Worm (Caenorhabditis elegans): ENCODE measurements around the gene skp-1.

skp-1 gene

ce11 chrV:11641298-11641787, 3.9 kb upstream of the skp-1 start:
- TF ChIP-seq unc-39 (tag; optimal IDR thresholded peaks at IDR 0.05): no peak
- TF ChIP-seq bed-3 (GFP tag; optimal IDR thresholded peaks at IDR 0.05): no peak
- peak; percentile 48 for TF ChIP-seq unc-120 (tag; optimal IDR thresholded peaks at IDR 0.05; ENCODE audit: poor library complexity, severe bottlenecking)
- TF ChIP-seq drap-1 (GFP tag; optimal IDR thresholded peaks at IDR 0.05): peak; percentile 38
- TF ChIP-seq mls-2 (tag; optimal IDR thresholded peaks at IDR 0.05): peak; percentile 57
- TF ChIP-seq nhr-76 (tag; optimal IDR thresholded peaks at IDR 0.05): no peak
- no peak for TF ChIP-seq ztf-11 (tag; optimal IDR thresholded peaks at IDR 0.05)
- peak; percentile 0 for TF ChIP-seq mep-1 (tag; optimal IDR thresholded peaks at IDR 0.05)
- peak; percentile 96 for TF ChIP-seq ces-1 (GFP tag; optimal IDR thresholded peaks at IDR 0.05)
- no peak for TF ChIP-seq elt-3 (tag; optimal IDR thresholded peaks at IDR 0.05)
- TF ChIP-seq nhr-28 (tag; optimal IDR thresholded peaks at IDR 0.05): no peak

ce11 chrV:11644166-11644565, 1.1 kb upstream of the skp-1 start, which contains the start of gene bir-1:
bir-1 (plus strand) TSS chrV:11644477.
- peak; percentile 30 for TF ChIP-seq nhr-237 (tag; optimal IDR thresholded peaks at IDR 0.05)
- peak; percentile 83 for TF ChIP-seq mep-1 (tag; optimal IDR thresholded peaks at IDR 0.05)
- TF ChIP-seq cnd-1 (tag; optimal IDR thresholded peaks at IDR 0.05): no peak
- no peak for TF ChIP-seq blmp-1 (tag; optimal IDR thresholded peaks at IDR 0.05)
- TF ChIP-seq hlh-1 (tag; optimal IDR thresholded peaks at IDR 0.05): peak; percentile 57
- TF ChIP-seq lin-32 (GFP tag; optimal IDR thresholded peaks at IDR 0.05): no peak
- TF ChIP-seq unc-62 (GFP tag; optimal IDR thresholded peaks at IDR 0.05): no peak
- TF ChIP-seq nhr-12 (tag; optimal IDR thresholded peaks at IDR 0.05): no peak
- no peak for TF ChIP-seq elt-3 (tag; optimal IDR thresholded peaks at IDR 0.05)
- no peak for TF ChIP-seq mab-5 (tag; optimal IDR thresholded peaks at IDR 0.05)
- peak; percentile 26 for TF ChIP-seq nhr-2 (tag; optimal IDR thresholded peaks at IDR 0.05)
- TF ChIP-seq lin-13 (tag; optimal IDR thresholded peaks at IDR 0.05): peak; percentile 14
- no peak for TF ChIP-seq elt-1 (tag; optimal IDR thresholded peaks at IDR 0.05; ENCODE audit: borderline replicate concordance, insufficient read depth)
- no peak for TF ChIP-seq mls-2 (tag; optimal IDR thresholded peaks at IDR 0.05)
- TF ChIP-seq ces-1 (GFP tag; optimal IDR thresholded peaks at IDR 0.05): peak; percentile 55
- TF ChIP-seq ceh-83 (GFP tag; optimal IDR thresholded peaks at IDR 0.05): no peak
- TF ChIP-seq tbx-8 (GFP tag; optimal IDR thresholded peaks at IDR 0.05): no peak
- TF ChIP-seq ham-2 (GFP tag; optimal IDR thresholded peaks at IDR 0.05): no peak
- TF ChIP-seq drap-1 (GFP tag; optimal IDR thresholded peaks at IDR 0.05): no peak
- TF ChIP-seq lsy-2 (tag; optimal IDR thresholded peaks at IDR 0.05): peak; percentile 51
- no peak for TF ChIP-seq unc-120 (tag; optimal IDR thresholded peaks at IDR 0.05; ENCODE audit: poor library complexity, severe bottlenecking)
- TF ChIP-seq sem-2 (GFP tag; optimal IDR thresholded peaks at IDR 0.05): no peak
- no peak for TF ChIP-seq pha-4 (tag; optimal IDR thresholded peaks at IDR 0.05)
- TF ChIP-seq ceh-39 (tag; optimal IDR thresholded peaks at IDR 0.05): peak; percentile 76

- TF ChIP-seq ceh-43 (GFP tag; optimal IDR thresholded peaks at IDR 0.05) (no peak), hlh-1 (tag; optimal IDR thresholded peaks at IDR 0.05) (no peak), sem-2 (GFP tag; optimal IDR thresholded peaks at IDR 0.05) (no peak), elt-3 (tag; optimal IDR thresholded peaks at IDR 0.05) (no peak), sptf-1 (tag; optimal IDR thresholded peaks at IDR 0.05) (no peak), lin-32 (GFP tag; optimal IDR thresholded peaks at IDR 0.05) (no peak), nhr-237 (tag; optimal IDR thresholded peaks at IDR 0.05) (no peak), unc-39 (tag; optimal IDR thresholded peaks at IDR 0.05) (no peak), zip-8 (tag; optimal IDR thresholded peaks at IDR 0.05) (no peak), ceh-83 (GFP tag; optimal IDR thresholded peaks at IDR 0.05) (no peak), lin-13 (tag; optimal IDR thresholded peaks at IDR 0.05) (no peak), mls-2 (tag; optimal IDR thresholded peaks at IDR 0.05) (no peak), blmp-1 (tag; optimal IDR thresholded peaks at IDR 0.05) (no peak), nhr-12 (tag; optimal IDR thresholded peaks at IDR 0.05) (no peak), tbx-8 (GFP tag; optimal IDR thresholded peaks at IDR 0.05) (no peak), pha-4 (tag; optimal IDR thresholded peaks at IDR 0.05) (no peak), nhr-28 (tag; optimal IDR thresholded peaks at IDR 0.05) (no peak), flh-1 (GFP tag; optimal IDR thresholded peaks at IDR 0.05) (no peak)
Measured at ce11 chrV:11647821-11648220, 2.5 kb downstream of the skp-1 start.

- TF ChIP-seq nhr-28 (tag; optimal IDR thresholded peaks at IDR 0.05) (no peak), lin-32 (GFP tag; optimal IDR thresholded peaks at IDR 0.05) (no peak), cnd-1 (tag; optimal IDR thresholded peaks at IDR 0.05) (no peak), ceh-43 (GFP tag; optimal IDR thresholded peaks at IDR 0.05) (no peak), drap-1 (GFP tag; optimal IDR thresholded peaks at IDR 0.05) (no peak), elt-1 (tag; optimal IDR thresholded peaks at IDR 0.05; ENCODE audit: borderline replicate concordance, insufficient read depth) (no peak), unc-120 (tag; optimal IDR thresholded peaks at IDR 0.05; ENCODE audit: poor library complexity, severe bottlenecking) (no peak), nhr-2 (tag; optimal IDR thresholded peaks at IDR 0.05) (no peak), ceh-83 (GFP tag; optimal IDR thresholded peaks at IDR 0.05) (no peak)
Measured at ce11 chrV:11648435-11648834, 3.2 kb downstream of the skp-1 start.

Measured in whole organism, mixed stage, embryonic.